Fruit fly (Drosophila melanogaster) whole organism, prepupa: Measurements from ENCODE around the gene Idgf2.

Source experiments
- CG34406 ChIP-seq: fragments of 200-800 bp; sonication (Bioruptor generic); optimal IDR thresholded peaks from 3 replicates; lab custom pipeline; 2016; ENCODE audit warnings: missing biosample characterization, missing genetic modification characterization
- Eip78C ChIP-seq: fragments of 200-800 bp; sonication (Bioruptor generic); peaks from one replicate; lab custom pipeline; 2016; ENCODE audit warnings: missing biosample characterization, missing genetic modification characterization
- Ets96B ChIP-seq: fragments of 200-800 bp; optimal IDR thresholded peaks from 2 replicates; lab custom pipeline; 2019; ENCODE audit warnings: missing biosample characterization, mild to moderate bottlenecking, missing genetic modification characterization, moderate library complexity
- Hr38 ChIP-seq: sonication (Bioruptor generic); optimal IDR thresholded peaks from 2 replicates; lab custom pipeline; 2016; ENCODE audit warnings: missing biosample characterization, missing genetic modification characterization
- OdsH ChIP-seq: fragments of 200-800 bp; sonication (Bioruptor generic); optimal IDR thresholded peaks from 3 replicates; lab custom pipeline; 2016; ENCODE audit warnings: missing biosample characterization, missing genetic modification characterization
- Smox ChIP-seq: fragments of 200-800 bp; sonication (Bioruptor generic); optimal IDR thresholded peaks from 3 replicates; lab custom pipeline; 2016; ENCODE audit warnings: missing biosample characterization, missing genetic modification characterization
- Sox14 ChIP-seq: fragments of 200-800 bp; sonication (Bioruptor generic); optimal IDR thresholded peaks from 3 replicates; lab custom pipeline; 2016; ENCODE audit warnings: missing biosample characterization, missing genetic modification characterization
- net ChIP-seq: fragments of 200-800 bp; sonication (Bioruptor generic); optimal IDR thresholded peaks from 3 replicates; lab custom pipeline; 2016; ENCODE audit warnings: missing biosample characterization, missing genetic modification characterization
- ss ChIP-seq, 2 experiments: fragments of 200-800 bp; sonication (Bioruptor generic); optimal IDR thresholded peaks; 2 replicates in 1 of 2; 3 replicates in 1 of 2; lab custom pipeline; 2017 to 2018; ENCODE audit warnings: mild to moderate bottlenecking in 2 of 2, missing biosample characterization in 2 of 2, missing genetic modification characterization in 2 of 2, moderate library complexity in 1 of 2

- TF ChIP-seq Hr38 (no peak), net (GFP tag; lab: Kevin White, UChicago) (no peak), CG34406 (GFP tag; lab: Kevin White, UChicago) (no peak), ss (GFP tag; optimal IDR thresholded peaks at IDR 0.05; lab: Kevin White, UChicago) (peak in 1 of 2 experiments; percentile 21), OdsH (GFP tag; lab: Kevin White, UChicago) (no peak), Ets96B (tag; lab: Kevin White, UChicago) (no peak), Smox (GFP tag; lab: Kevin White, UChicago) (no peak), Sox14 (GFP tag; lab: Kevin White, UChicago) (no peak), Eip78C (peak; percentile 19)
Measured at dm6 chr2L:16447875-16448412, 814 bp downstream of the Idgf2 start.
